Worm (Caenorhabditis elegans): ENCODE measurements around the gene his-70.
A peak's percentile ranks its signal among the peaks of the same experiment; 100 is the strongest.

DNA sequence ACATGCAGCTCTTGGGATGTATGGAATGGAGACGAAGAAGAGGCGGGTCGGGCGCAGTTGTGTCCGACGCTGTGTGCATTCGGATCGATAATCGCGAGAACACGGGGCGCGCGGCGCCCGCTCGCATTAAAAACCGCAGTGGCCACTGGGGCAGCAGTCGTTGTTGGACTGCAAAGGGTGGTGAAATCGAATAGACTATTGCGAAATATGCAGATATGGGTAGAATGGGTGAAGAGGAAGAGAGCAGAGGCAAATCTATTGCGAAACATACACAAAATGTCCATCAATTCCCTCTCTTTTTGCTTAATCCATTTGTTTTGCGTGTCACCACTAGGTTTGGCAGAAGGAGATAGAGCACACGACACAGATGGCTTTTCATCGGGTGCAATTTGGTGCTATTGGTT, 41.8 kb downstream of the his-70 start:
- TF ChIP-seq ztf-16 (tag; optimal IDR thresholded peaks at IDR 0.05) (no peak), dve-1 (tag; optimal IDR thresholded peaks at IDR 0.05) (no peak), Y22D7AL.16 (tag; optimal IDR thresholded peaks at IDR 0.05) (no peak), fkh-10 (GFP tag; optimal IDR thresholded peaks at IDR 0.05) (no peak), nhr-11 (tag; optimal IDR thresholded peaks at IDR 0.05) (no peak), ceh-6 (GFP tag; optimal IDR thresholded peaks at IDR 0.05) (peak; percentile 3), odd-2 (tag; optimal IDR thresholded peaks at IDR 0.05) (no peak), ama-1 (optimal IDR thresholded peaks at IDR 0.05) (no peak), K09A11.1 (tag; optimal IDR thresholded peaks at IDR 0.05; ENCODE audit: insufficient read depth) (no peak), pag-3 (tag; optimal IDR thresholded peaks at IDR 0.05; ENCODE audit: borderline replicate concordance) (no peak), ets-4 (tag; optimal IDR thresholded peaks at IDR 0.05) (no peak), hlh-30 (tag; optimal IDR thresholded peaks at IDR 0.05; ENCODE audit: insufficient read depth) (no peak)
